Fruit fly (Drosophila melanogaster): ENCODE measurements around the gene RpS9.

DNA sequence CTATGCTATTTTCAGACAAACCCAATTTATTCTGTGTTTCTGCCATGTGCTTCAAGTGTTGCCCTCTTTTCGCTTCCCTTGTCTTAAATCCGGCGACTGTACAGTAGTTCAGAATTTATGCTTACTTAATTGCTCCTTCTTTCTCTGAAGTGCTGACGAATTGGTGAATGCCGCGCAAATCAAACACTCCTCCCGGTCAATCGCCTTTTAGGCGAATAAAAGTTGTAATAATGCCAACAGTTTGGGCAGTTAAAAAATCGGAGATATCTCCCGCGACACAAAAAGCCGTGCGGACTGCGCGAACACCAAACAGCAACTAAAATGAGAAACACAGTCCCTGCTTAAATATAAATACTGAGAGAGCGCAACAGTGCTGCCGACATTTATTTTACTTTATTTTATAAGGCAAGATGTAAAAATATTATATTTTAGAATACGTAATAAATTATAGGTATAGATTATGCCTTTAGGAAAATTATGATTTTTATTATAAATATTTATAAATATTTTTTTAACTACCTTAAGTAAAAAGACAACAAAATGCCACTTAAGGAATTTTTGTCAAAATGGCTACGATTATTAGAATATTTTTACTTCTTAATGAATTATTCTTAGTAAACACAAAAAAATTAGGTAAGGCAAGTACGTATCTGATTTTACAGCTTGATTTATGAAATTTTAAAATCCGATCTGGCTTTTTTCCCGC lies 6.2 kb downstream of the RpS9 start, which contains the start of gene path:
- TF ChIP-seq acj6 (GFP tag; optimal IDR thresholded peaks at IDR 0.05) (peak; percentile 9), Sox14 (GFP tag; optimal IDR thresholded peaks at IDR 0.05) (no peak), Sox15 (GFP tag; optimal IDR thresholded peaks at IDR 0.05) (no peak), CG6808 (GFP tag; optimal IDR thresholded peaks at IDR 0.05) (peak; percentile 19), CG6792 (GFP tag; optimal IDR thresholded peaks at IDR 0.05) (no peak), OdsH (GFP tag; optimal IDR thresholded peaks at IDR 0.05) (no peak), CG34406 (GFP tag; optimal IDR thresholded peaks at IDR 0.05) (peak; percentile 7), CG6854 (GFP tag; optimal IDR thresholded peaks at IDR 0.05) (peak; percentile 30), Lpt (GFP tag; optimal IDR thresholded peaks at IDR 0.05) (no peak), CG9139 (GFP tag; optimal IDR thresholded peaks at IDR 0.05) (peak; percentile 27), CG32006 (GFP tag; optimal IDR thresholded peaks at IDR 0.05) (peak; percentile 52), esn (GFP tag; optimal IDR thresholded peaks at IDR 0.05) (peak; percentile 45)
